Fruit fly (Drosophila melanogaster) whole organism, embryonic: ENCODE measurements around the gene Ada1-2.

ENCODE experiments used
- Aef1 ChIP-seq: fragments of 200-800 bp; sonication (Bioruptor generic); IDR thresholded peaks from 3 replicates; pipeline ENCODE4 v1.3.6; 2022; ENCODE audit warnings: missing biosample characterization, missing genetic modification characterization
- Atf3 ChIP-seq: fragments of 200-800 bp; sonication (Bioruptor generic); optimal IDR thresholded peaks from 3 replicates; lab custom pipeline; 2016; ENCODE audit warnings: missing biosample characterization, missing genetic modification characterization
- CG11695 ChIP-seq: fragments of 200-800 bp; sonication (Bioruptor generic); IDR thresholded peaks from 3 replicates; pipeline ENCODE4 v1.3.6; 2022; ENCODE audit warnings: missing biosample characterization, missing genetic modification characterization
- CG12104 ChIP-seq: fragments of 200-800 bp; sonication (Bioruptor generic); optimal IDR thresholded peaks from 3 replicates; lab custom pipeline; 2016; ENCODE audit warnings: missing biosample characterization, missing genetic modification characterization
- CG12299 ChIP-seq: fragments of 200-800 bp; sonication (Bioruptor generic); optimal IDR thresholded peaks from 2 replicates; lab custom pipeline; 2018; ENCODE audit warnings: missing biosample characterization, mild to moderate bottlenecking, missing genetic modification characterization
- CG12744 ChIP-seq: fragments of 200-800 bp; sonication (Bioruptor generic); optimal IDR thresholded peaks from 2 replicates; lab custom pipeline; 2016; ENCODE audit warnings: missing biosample characterization, missing genetic modification characterization
- CG14860 ChIP-seq: fragments of 200-800 bp; sonication (Bioruptor generic); IDR thresholded peaks from 3 replicates; pipeline ENCODE4 v1.3.6; 2022; ENCODE audit warnings: missing biosample characterization, missing genetic modification characterization; ENCODE audit not compliant: partially characterized antibody
- CG15514 ChIP-seq: fragments of 200-800 bp; sonication (Bioruptor generic); optimal IDR thresholded peaks from 3 replicates; lab custom pipeline; 2017; ENCODE audit warnings: missing biosample characterization, missing genetic modification characterization, mild to moderate bottlenecking, moderate library complexity, missing genetic modification reagents
- CG1832 ChIP-seq: fragments of 200-800 bp; sonication (Bioruptor generic); optimal IDR thresholded peaks from 2 replicates; lab custom pipeline; 2017; ENCODE audit warnings: missing biosample characterization, mild to moderate bottlenecking, missing genetic modification characterization, inconsistent platforms
- CG2875 ChIP-seq: fragments of 200-800 bp; sonication (Bioruptor generic); optimal IDR thresholded peaks from 2 replicates; lab custom pipeline; 2017; ENCODE audit warnings: missing biosample characterization, mild to moderate bottlenecking, missing genetic modification characterization, missing genetic modification reagents
- CG3163 ChIP-seq: fragments of 200-800 bp; sonication (Bioruptor generic); optimal IDR thresholded peaks from 3 replicates; lab custom pipeline; 2016; ENCODE audit warnings: missing biosample characterization, missing genetic modification characterization
- CG32772 ChIP-seq: fragments of 200-800 bp; sonication (Bioruptor generic); IDR thresholded peaks from 2 replicates; pipeline ENCODE4 v1.3.6; 2022; ENCODE audit warnings: missing biosample characterization, missing genetic modification characterization
- CG33213 ChIP-seq: fragments of 200-800 bp; sonication (Bioruptor generic); optimal IDR thresholded peaks from 3 replicates; lab custom pipeline; 2016; ENCODE audit warnings: missing biosample characterization, missing genetic modification characterization
- CG34376 ChIP-seq: fragments of 200-800 bp; sonication (Bioruptor generic); optimal IDR thresholded peaks from 2 replicates; lab custom pipeline; 2018; ENCODE audit warnings: missing biosample characterization, mild to moderate bottlenecking, missing genetic modification characterization
- CG3995 ChIP-seq: fragments of 200-800 bp; sonication (Bioruptor generic); optimal IDR thresholded peaks from 3 replicates; lab custom pipeline; 2016; ENCODE audit warnings: missing biosample characterization, missing genetic modification characterization
- CG4360 ChIP-seq: fragments of 200-800 bp; sonication (Bioruptor generic); IDR thresholded peaks from 2 replicates; pipeline ENCODE4 v1.3.6; 2022; ENCODE audit warnings: missing biosample characterization, missing genetic modification characterization
- CG4854 ChIP-seq: fragments of 200-800 bp; sonication (Bioruptor generic); optimal IDR thresholded peaks from 2 replicates; lab custom pipeline; 2016; ENCODE audit warnings: missing biosample characterization, missing genetic modification characterization, inconsistent platforms
- CHES-1-like ChIP-seq: fragments of 200-800 bp; sonication (Bioruptor generic); optimal IDR thresholded peaks from 2 replicates; lab custom pipeline; 2016; ENCODE audit warnings: missing biosample characterization, missing genetic modification characterization
- D19A ChIP-seq: fragments of 200-800 bp; optimal IDR thresholded peaks from 3 replicates; lab custom pipeline; 2019; ENCODE audit warnings: missing biosample characterization, mild to moderate bottlenecking, missing genetic modification characterization, moderate library complexity
- Dad ChIP-seq: fragments of 200-800 bp; sonication (Bioruptor generic); optimal IDR thresholded peaks from 3 replicates; lab custom pipeline; 2016; ENCODE audit warnings: missing biosample characterization, missing genetic modification characterization
- Dip2 ChIP-seq: fragments of 200-800 bp; sonication (Bioruptor generic); IDR thresholded peaks from 2 replicates; pipeline ENCODE4 v1.3.6; 2022; ENCODE audit warnings: missing biosample characterization, missing genetic modification characterization
- Doc3 ChIP-seq: fragments of 200-800 bp; sonication (Bioruptor generic); IDR thresholded peaks from 3 replicates; pipeline ENCODE4 v1.3.6; 2022; ENCODE audit warnings: missing biosample characterization, missing genetic modification characterization; ENCODE audit not compliant: partially characterized antibody
- E2f1 ChIP-seq: fragments of 200-800 bp; sonication (Bioruptor generic); IDR thresholded peaks from 2 replicates; pipeline ENCODE4 v1.3.6; 2022; ENCODE audit warnings: missing biosample characterization, missing genetic modification characterization
- HLHmδ ChIP-seq: fragments of 200-800 bp; sonication (Bioruptor generic); optimal IDR thresholded peaks from 2 replicates; lab custom pipeline; 2018; ENCODE audit warnings: missing biosample characterization, mild to moderate bottlenecking, missing genetic modification characterization, moderate library complexity
- Hmx ChIP-seq: fragments of 200-800 bp; sonication (Bioruptor generic); optimal IDR thresholded peaks from 2 replicates; lab custom pipeline; 2016; ENCODE audit warnings: missing biosample characterization, missing genetic modification characterization
- Lhr ChIP-seq: fragments of 200-800 bp; sonication (Bioruptor generic); optimal IDR thresholded peaks from 3 replicates; lab custom pipeline; 2017; ENCODE audit warnings: mild to moderate bottlenecking, missing biosample characterization, missing genetic modification reagents, missing genetic modification characterization
- MTF-1 ChIP-seq: fragments of 200-800 bp; sonication (Bioruptor generic); optimal IDR thresholded peaks from 2 replicates; lab custom pipeline; 2018; ENCODE audit warnings: missing biosample characterization, mild to moderate bottlenecking, missing genetic modification characterization, borderline replicate concordance
- Mes4 ChIP-seq: fragments of 200-800 bp; sonication (Bioruptor generic); optimal IDR thresholded peaks from 2 replicates; lab custom pipeline; 2016; ENCODE audit warnings: missing biosample characterization, missing genetic modification characterization
- Nf-YA ChIP-seq: fragments of 200-800 bp; sonication (Bioruptor generic); IDR thresholded peaks from 2 replicates; pipeline ENCODE4 v1.3.6; 2022; ENCODE audit warnings: missing biosample characterization, missing genetic modification characterization
- NfI ChIP-seq: fragments of 200-800 bp; sonication (Bioruptor generic); optimal IDR thresholded peaks from 3 replicates; lab custom pipeline; 2018; ENCODE audit warnings: missing biosample characterization, mild to moderate bottlenecking, missing genetic modification characterization, moderate library complexity
- Sry-δ ChIP-seq: fragments of 200-800 bp; sonication (Bioruptor generic); optimal IDR thresholded peaks from 2 replicates; lab custom pipeline; 2016; ENCODE audit warnings: missing biosample characterization, missing genetic modification characterization
- al ChIP-seq: fragments of 200-800 bp; sonication (Bioruptor generic); IDR thresholded peaks from 2 replicates; pipeline ENCODE4 v1.3.6; 2022; ENCODE audit warnings: missing biosample characterization, missing genetic modification characterization
- ara ChIP-seq: fragments of 200-800 bp; sonication (Bioruptor generic); IDR thresholded peaks from 2 replicates; pipeline ENCODE4 v1.3.6; 2022; ENCODE audit warnings: missing biosample characterization, missing genetic modification characterization
- bcd ChIP-seq: fragments of 200-800 bp; sonication (Bioruptor generic); optimal IDR thresholded peaks from 2 replicates; lab custom pipeline; 2017; ENCODE audit warnings: missing biosample characterization, mild to moderate bottlenecking, missing genetic modification characterization
- bowl ChIP-seq: fragments of 200-800 bp; sonication (Bioruptor generic); IDR thresholded peaks from 2 replicates; pipeline ENCODE4 v1.3.6; 2022; ENCODE audit warnings: missing biosample characterization, missing genetic modification characterization
- croc ChIP-seq: fragments of 200-800 bp; sonication (Bioruptor generic); conservative IDR thresholded peaks from 3 replicates; pipeline ENCODE4 v1.3.6; 2022; ENCODE audit warnings: missing biosample characterization, missing genetic modification characterization
- gcm ChIP-seq: fragments of 200-800 bp; sonication (Bioruptor generic); optimal IDR thresholded peaks from 2 replicates; lab custom pipeline; 2019; ENCODE audit warnings: missing biosample characterization, mild to moderate bottlenecking, missing genetic modification characterization, moderate library complexity
- gfzf ChIP-seq: fragments of 200-800 bp; sonication (Bioruptor generic); optimal IDR thresholded peaks from 2 replicates; lab custom pipeline; 2016; ENCODE audit warnings: missing biosample characterization, mild to moderate bottlenecking, missing genetic modification characterization, moderate library complexity
- gro ChIP-seq: fragments of 200-800 bp; sonication (Bioruptor generic); optimal IDR thresholded peaks from 2 replicates; lab custom pipeline; 2016; ENCODE audit warnings: missing biosample characterization, missing genetic modification characterization
- jigr1 ChIP-seq: fragments of 200-800 bp; sonication (Bioruptor generic); IDR thresholded peaks from 3 replicates; pipeline ENCODE4 v1.3.6; 2022; ENCODE audit warnings: missing biosample characterization, missing genetic modification characterization
- lola ChIP-seq, 3 experiments: fragments of >200 bp in 2 of 3; fragments of 200-800 bp in 1 of 3; sonication (Bioruptor generic) in 1 of 3; optimal IDR thresholded peaks; 2 replicates each; lab custom pipeline; 2017 to 2019; ENCODE audit warnings: missing biosample characterization in 3 of 3, missing genetic modification characterization in 3 of 3, mild to moderate bottlenecking in 1 of 3, moderate library complexity in 1 of 3
- odd ChIP-seq: fragments of 200-800 bp; sonication (Bioruptor generic); optimal IDR thresholded peaks from 2 replicates; lab custom pipeline; 2017; ENCODE audit warnings: missing biosample characterization, mild to moderate bottlenecking, missing genetic modification characterization
- pb ChIP-seq: fragments of 200-800 bp; sonication (Bioruptor generic); optimal IDR thresholded peaks from 3 replicates; lab custom pipeline; 2016; ENCODE audit warnings: missing biosample characterization, missing genetic modification characterization
- pum ChIP-seq: fragments of 200-800 bp; sonication (Bioruptor generic); optimal IDR thresholded peaks from 2 replicates; lab custom pipeline; 2016; ENCODE audit warnings: missing biosample characterization, missing genetic modification characterization
- ro ChIP-seq: fragments of 200-800 bp; sonication (Bioruptor generic); IDR thresholded peaks from 2 replicates; pipeline ENCODE4 v1.3.6; 2022; ENCODE audit warnings: missing biosample characterization, missing genetic modification characterization
- row ChIP-seq: fragments of 200-800 bp; sonication (Bioruptor generic); IDR thresholded peaks from 3 replicates; pipeline ENCODE4 v1.3.6; 2022; ENCODE audit warnings: missing biosample characterization, missing genetic modification characterization
- sens ChIP-seq: fragments of 200-800 bp; sonication (Bioruptor generic); peaks from one replicate; lab custom pipeline; 2016; ENCODE audit warnings: missing biosample characterization, missing genetic modification characterization
- toy ChIP-seq: fragments of 200-800 bp; sonication (Bioruptor generic); IDR thresholded peaks from 2 replicates; pipeline ENCODE4 v1.3.6; 2022; ENCODE audit warnings: missing biosample characterization, missing genetic modification characterization
- trh ChIP-seq: fragments of 200-800 bp; sonication (Bioruptor generic); optimal IDR thresholded peaks from 2 replicates; lab custom pipeline; 2016; ENCODE audit warnings: missing biosample characterization, missing genetic modification characterization

Ada1-2 gene

dm6 chr2L:12006397-12007330 is 14.0 kb downstream of the Ada1-2 start (continued):
- no peak for TF ChIP-seq Sry-δ (GFP tag; lab: Kevin White, UChicago)
- TF ChIP-seq Atf3 (GFP tag; lab: Kevin White, UChicago), result peak; percentile 57
- TF ChIP-seq CG33213, result peak; percentile 24
- TF ChIP-seq pb, result peak; percentile 26
- TF ChIP-seq Dad (GFP tag; lab: Kevin White, UChicago), result peak; percentile 24
- no peak for TF ChIP-seq Aef1 (GFP tag; lab: Robert Waterston, UW)
- no peak for TF ChIP-seq bowl (GFP tag; lab: Robert Waterston, UW)
- peak; percentile 32 for TF ChIP-seq CHES-1-like (GFP tag; lab: Kevin White, UChicago)
- no peak for TF ChIP-seq CG34376 (GFP tag; lab: Kevin White, UChicago)
- peak; percentile 80 for TF ChIP-seq CG15514
- no peak for TF ChIP-seq toy (GFP tag; lab: Robert Waterston, UW)
- TF ChIP-seq Dip2 (GFP tag; lab: Robert Waterston, UW), result no peak
- peak; percentile 92 for TF ChIP-seq sens (GFP tag; lab: Kevin White, UChicago)
- TF ChIP-seq croc (GFP tag; lab: Robert Waterston, UW), result peak; percentile 92
- peak; percentile 45 for TF ChIP-seq CG3995 (GFP tag; lab: Kevin White, UChicago)
- peak; percentile 56 for TF ChIP-seq HLHmδ
- TF ChIP-seq pum (GFP tag; lab: Kevin White, UChicago), result peak; percentile 62
- TF ChIP-seq Nf-YA, result no peak
- peak; percentile 53 for TF ChIP-seq CG4854 (GFP tag; lab: Kevin White, UChicago)
- TF ChIP-seq CG11695, result no peak
- TF ChIP-seq gro (GFP tag; lab: Kevin White, UChicago), result no peak
- peak; percentile 55 for TF ChIP-seq MTF-1 (GFP tag; lab: Kevin White, UChicago)
- peak; percentile 97 for TF ChIP-seq bcd (GFP tag; lab: Kevin White, UChicago)
- TF ChIP-seq CG3163 (GFP tag; lab: Kevin White, UChicago), result no peak
- peak in 1 of 3 experiments; percentile 98 for TF ChIP-seq lola (GFP tag; optimal IDR thresholded peaks at IDR 0.05; lab: Kevin White, UChicago)
- no peak for TF ChIP-seq row (GFP tag; lab: Robert Waterston, UW)
- peak; percentile 89 for TF ChIP-seq CG12299 (tag; lab: Kevin White, UChicago)
- peak; percentile 91 for TF ChIP-seq NfI (GFP tag; lab: Kevin White, UChicago)
- TF ChIP-seq gfzf (GFP tag; lab: Kevin White, UChicago), result no peak
- peak; percentile 96 for TF ChIP-seq gcm (GFP tag; lab: Kevin White, UChicago)
- no peak for TF ChIP-seq jigr1 (GFP tag; lab: Robert Waterston, UW)
- TF ChIP-seq CG1832 (GFP tag; lab: Kevin White, UChicago), result peak; percentile 94
- no peak for TF ChIP-seq CG32772 (GFP tag; lab: Robert Waterston, UW)
- peak; percentile 52 for TF ChIP-seq CG12744 (GFP tag; lab: Kevin White, UChicago)
- peak; percentile 96 for TF ChIP-seq CG12104 (GFP tag; lab: Kevin White, UChicago)
- no peak for TF ChIP-seq Hmx (GFP tag; lab: Kevin White, UChicago)
- TF ChIP-seq Lhr (GFP tag; lab: Kevin White, UChicago), result no peak
- no peak for TF ChIP-seq E2f1 (GFP tag; lab: Robert Waterston, UW)
- no peak for TF ChIP-seq Doc3 (GFP tag; lab: Robert Waterston, UW)
- TF ChIP-seq trh (GFP tag; lab: Kevin White, UChicago), result peak; percentile 88
- no peak for TF ChIP-seq ara
- peak; percentile 100 for TF ChIP-seq D19A (tag; lab: Kevin White, UChicago)
- no peak for TF ChIP-seq al (GFP tag; lab: Robert Waterston, UW)
- peak; percentile 97 for TF ChIP-seq odd
- TF ChIP-seq Mes4 (GFP tag; lab: Kevin White, UChicago), result peak; percentile 65
- TF ChIP-seq ro (GFP tag; lab: Robert Waterston, UW), result no peak
- TF ChIP-seq CG2875 (GFP tag; lab: Kevin White, UChicago), result peak; percentile 88
- TF ChIP-seq CG14860 (GFP tag; lab: Robert Waterston, UW), result no peak
- no peak for TF ChIP-seq CG4360
